Worm (Caenorhabditis elegans) whole organism, midembryonic: ENCODE results near the gene fipr-12.

Experiments used
- cog-1 ChIP-seq: sonication (generic microtip); optimal IDR thresholded peaks from 2 replicates; lab custom pipeline; 2016; ENCODE audit warnings: missing genetic modification characterization, missing compliant biosample characterization
- klf-2 ChIP-seq: fragments of 200-800 bp; sonication (Bioruptor generic); conservative IDR thresholded peaks from 2 replicates; pipeline ENCODE4 v1.3.6; 2022; ENCODE audit warnings: missing genetic modification reagents, missing genetic modification characterization, missing compliant biosample characterization
- ref-1 ChIP-seq: fragments of 200-800 bp; sonication (Bioruptor generic); conservative IDR thresholded peaks from 2 replicates; pipeline ENCODE4 v1.3.6; 2022; ENCODE audit warnings: missing genetic modification reagents, missing genetic modification characterization, missing compliant biosample characterization

ce11 chrV:9913863-9914262, 29.3 kb upstream of the fipr-12 start, which contains the start of gene fipr-10:
- TF ChIP-seq klf-2 (GFP tag; lab: Robert Waterston, UW) (no peak), cog-1 (tag; lab: Kevin White, UChicago) (no peak), ref-1 (no peak)
